Worm (Caenorhabditis elegans): Measurements from ENCODE around the gene ugt-20.

The ugt-20 gene

ce11 chrIV:6053436-6053835 lies 30.0 kb downstream of the ugt-20 start:
- TF ChIP-seq nhr-80 (tag; optimal IDR thresholded peaks at IDR 0.05) = peak; percentile 28
- TF ChIP-seq hmg-1.2 (GFP tag; IDR thresholded peaks at IDR 0.05) = peak; percentile 87
- no peak for TF ChIP-seq B0019.2 (GFP tag; conservative IDR thresholded peaks at IDR 0.05)
- TF ChIP-seq cebp-1 (GFP tag; IDR thresholded peaks at IDR 0.05) = no peak
- peak; percentile 18 for TF ChIP-seq cebp-1 (tag; optimal IDR thresholded peaks at IDR 0.05)
- TF ChIP-seq atf-7 (tag; optimal IDR thresholded peaks at IDR 0.05) = no peak
- peak; percentile 19 for TF ChIP-seq ceh-27 (GFP tag; optimal IDR thresholded peaks at IDR 0.05)

- TF ChIP-seq nhr-80 (tag; optimal IDR thresholded peaks at IDR 0.05) = peak; percentile 21
- TF ChIP-seq D2030.7 (GFP tag; IDR thresholded peaks at IDR 0.05) = no peak
These were observed 31.5 kb downstream of the ugt-20 start for ce11 chrIV:6051884-6052283.

- TF ChIP-seq Y67H2A.10 (GFP tag; conservative IDR thresholded peaks at IDR 0.05) (no peak), pha-4 (tag; optimal IDR thresholded peaks at IDR 0.05) (no peak), aptf-2 (GFP tag; conservative IDR thresholded peaks at IDR 0.05) (no peak), nhr-27 (tag; optimal IDR thresholded peaks at IDR 0.05) (no peak), ceh-79 (tag; optimal IDR thresholded peaks at IDR 0.05) (no peak), hsf-1 (GFP tag; IDR thresholded peaks at IDR 0.05) (no peak), let-526 (GFP tag; IDR thresholded peaks at IDR 0.05) (no peak)
These were observed 34.3 kb downstream of the ugt-20 start for ce11 chrIV:6049062-6049461.

- TF ChIP-seq lin-40 (tag; optimal IDR thresholded peaks at IDR 0.05) = no peak
- TF ChIP-seq ets-4 (GFP tag; optimal IDR thresholded peaks at IDR 0.05) = peak; percentile 1
- TF ChIP-seq nhr-80 (tag; optimal IDR thresholded peaks at IDR 0.05) = peak; percentile 87
These were observed 34.9 kb downstream of the ugt-20 start for ce11 chrIV:6048462-6048861.

- TF ChIP-seq aptf-2 (GFP tag; conservative IDR thresholded peaks at IDR 0.05) = no peak
- no peak for TF ChIP-seq hsf-1 (GFP tag; IDR thresholded peaks at IDR 0.05)
- no peak for TF ChIP-seq aptf-3 (GFP tag; IDR thresholded peaks at IDR 0.05)
- TF ChIP-seq egl-18 (GFP tag; IDR thresholded peaks at IDR 0.05) = no peak
- no peak for TF ChIP-seq mcd-1 (GFP tag; IDR thresholded peaks at IDR 0.05)
- TF ChIP-seq Y53F4B.3 (GFP tag; IDR thresholded peaks at IDR 0.05) = no peak
- TF ChIP-seq mel-28 (tag; optimal IDR thresholded peaks at IDR 0.05; ENCODE audit: borderline replicate concordance) = no peak
- TF ChIP-seq madf-3 (GFP tag; IDR thresholded peaks at IDR 0.05) = no peak
- no peak for TF ChIP-seq ceh-79 (tag; optimal IDR thresholded peaks at IDR 0.05)
- no peak for TF ChIP-seq snpc-4 (GFP tag; optimal IDR thresholded peaks at IDR 0.05)
- no peak for TF ChIP-seq snpc-4 (tag; optimal IDR thresholded peaks at IDR 0.05)
- no peak for TF ChIP-seq Y67H2A.10 (GFP tag; conservative IDR thresholded peaks at IDR 0.05)
- no peak for TF ChIP-seq bed-1 (GFP tag; IDR thresholded peaks at IDR 0.05)
- TF ChIP-seq chd-7 (tag; optimal IDR thresholded peaks at IDR 0.05) = no peak
- TF ChIP-seq attf-5 (GFP tag; optimal IDR thresholded peaks at IDR 0.05) = no peak
- TF ChIP-seq dox-1 (GFP tag; IDR thresholded peaks at IDR 0.05) = no peak
- TF ChIP-seq ztf-3 (GFP tag; optimal IDR thresholded peaks at IDR 0.05) = no peak
- TF ChIP-seq F10E7.11 (tag; optimal IDR thresholded peaks at IDR 0.05) = no peak
- TF ChIP-seq him-1 (tag; optimal IDR thresholded peaks at IDR 0.05) = no peak
These were observed 36.2 kb downstream of the ugt-20 start for ce11 chrIV:6047164-6047727.
